Fruit fly (Drosophila melanogaster) whole organism, adult: Measurements from ENCODE around the gene Nedd4.

Source experiments
- Mnt ChIP-seq: fragments of 200-800 bp; sonication (Bioruptor generic); optimal IDR thresholded peaks from 2 replicates; lab custom pipeline; 2016; ENCODE audit warnings: missing biosample characterization, mild to moderate bottlenecking, missing genetic modification characterization
- kay ChIP-seq: fragments of 200-800 bp; sonication (Bioruptor generic); peaks from one replicate; lab custom pipeline; 2016; ENCODE audit warnings: missing biosample characterization, missing genetic modification characterization, borderline replicate concordance
- toe ChIP-seq: fragments of 200-800 bp; sonication (Bioruptor generic); optimal IDR thresholded peaks from 2 replicates; lab custom pipeline; 2016; ENCODE audit warnings: missing biosample characterization, missing genetic modification characterization

DNA sequence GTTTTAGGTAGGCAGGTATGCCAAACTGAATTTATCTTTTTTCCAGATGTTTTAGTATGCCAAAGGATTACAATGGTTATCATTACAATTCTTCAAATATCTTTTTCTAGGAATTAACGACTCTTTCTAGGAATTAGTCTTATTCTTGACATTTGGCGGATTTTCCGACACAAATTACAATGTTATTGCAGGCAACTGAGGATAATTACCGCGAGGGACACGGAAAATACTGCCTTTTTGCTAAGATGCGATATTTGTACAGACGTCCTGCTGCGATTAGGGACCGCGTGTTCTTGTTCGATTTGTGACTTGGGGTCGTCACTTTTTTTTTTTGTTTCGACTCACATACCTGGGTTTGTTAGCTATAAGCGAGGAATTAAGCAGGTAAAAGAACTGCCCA, 25.9 kb downstream of the Nedd4 start:
- TF ChIP-seq Mnt: no peak
- no peak for TF ChIP-seq toe (GFP tag; lab: Kevin White, UChicago)
- TF ChIP-seq kay (GFP tag; lab: Kevin White, UChicago): no peak
